Fruit fly (Drosophila melanogaster) whole organism: ENCODE measurements around the gene CG31717.

Experiments
- CG8478 ChIP-seq: fragments of >200 bp; optimal IDR thresholded peaks from 2 replicates; lab custom pipeline; 2018; ENCODE audit warnings: inconsistent platforms
- EcR ChIP-seq, 2 experiments: fragments of >200 bp; optimal IDR thresholded peaks; 2 replicates each; lab custom pipeline; 2017; ENCODE audit warnings: missing biosample characterization in 2 of 2, missing genetic modification characterization in 2 of 2, missing genetic modification reagents in 2 of 2
- psq ChIP-seq: fragments of >200 bp; optimal IDR thresholded peaks from 2 replicates; lab custom pipeline; 2017
- usp ChIP-seq: fragments of >200 bp; optimal IDR thresholded peaks from 2 replicates; lab custom pipeline; 2017; ENCODE audit warnings: missing biosample characterization, missing genetic modification characterization, mixed read lengths

- TF ChIP-seq CG8478 (lab: Kevin White, UChicago): no peak
- TF ChIP-seq psq (lab: Kevin White, UChicago): no peak
- TF ChIP-seq usp (GFP tag; lab: Kevin White, UChicago): no peak
- TF ChIP-seq EcR (GFP tag; optimal IDR thresholded peaks at IDR 0.05; lab: Kevin White, UChicago): no peak
Observed at dm6 chr2L:10251592-10251991, 1.1 kb downstream of the CG31717 start, which contains the start of gene Ror.
